Fruit fly (Drosophila melanogaster): ENCODE data around the gene jp.

The jp gene

dm6 chr2L:9564527-9564926 lies 2.0 kb downstream of the jp start (continued):
- TF ChIP-seq Chrac-16 (GFP tag; optimal IDR thresholded peaks at IDR 0.05) (no peak), jigr1 (GFP tag; IDR thresholded peaks at IDR 0.05) (no peak), Hmx (GFP tag; optimal IDR thresholded peaks at IDR 0.05) (no peak), MESR4 (GFP tag; optimal IDR thresholded peaks at IDR 0.05) (no peak), CG18262 (tag; optimal IDR thresholded peaks at IDR 0.05) (peak; percentile 42), CG13296 (GFP tag; optimal IDR thresholded peaks at IDR 0.05) (peak; percentile 49), gcm2 (GFP tag; optimal IDR thresholded peaks at IDR 0.05) (no peak), gro (GFP tag; optimal IDR thresholded peaks at IDR 0.05) (no peak), CG17385 (GFP tag; optimal IDR thresholded peaks at IDR 0.05) (peak; percentile 40), jing (GFP tag; optimal IDR thresholded peaks at IDR 0.05) (no peak), oc (tag; optimal IDR thresholded peaks at IDR 0.05) (no peak), scrt (GFP tag; optimal IDR thresholded peaks at IDR 0.05) (peak; percentile 23), CoRest (tag; optimal IDR thresholded peaks at IDR 0.05) (peak; percentile 63), CG12071 (GFP tag; optimal IDR thresholded peaks at IDR 0.05) (no peak), NC2α (GFP tag; optimal IDR thresholded peaks at IDR 0.05) (no peak), CG15514 (GFP tag; optimal IDR thresholded peaks at IDR 0.05) (peak; percentile 16), Dek (tag; optimal IDR thresholded peaks at IDR 0.05) (peak; percentile 46), CG2199 (GFP tag; IDR thresholded peaks at IDR 0.05) (no peak), bcd (GFP tag; optimal IDR thresholded peaks at IDR 0.05) (peak; percentile 50), CG10147 (GFP tag; optimal IDR thresholded peaks at IDR 0.05) (peak; percentile 31), NfI (GFP tag; optimal IDR thresholded peaks at IDR 0.05) (peak; percentile 12), CG17328 (GFP tag; IDR thresholded peaks at IDR 0.05) (no peak), Jarid2 (GFP tag; optimal IDR thresholded peaks at IDR 0.05) (no peak), luna (GFP tag; optimal IDR thresholded peaks at IDR 0.05) (no peak), inv (GFP tag; IDR thresholded peaks at IDR 0.05; ENCODE audit: partially characterized antibody) (no peak), dm (GFP tag; optimal IDR thresholded peaks at IDR 0.05) (no peak), CG2875 (GFP tag; optimal IDR thresholded peaks at IDR 0.05) (no peak), CG13624 (GFP tag; optimal IDR thresholded peaks at IDR 0.05) (no peak), prd (optimal IDR thresholded peaks at IDR 0.05) (no peak), prd (GFP tag; IDR thresholded peaks at IDR 0.05) (peak; percentile 29; the same call in 1 of the 3 replicates), Gsc (GFP tag; IDR thresholded peaks at IDR 0.05) (no peak), Sox100B (GFP tag; optimal IDR thresholded peaks at IDR 0.05) (peak; percentile 37), CG7963 (GFP tag; IDR thresholded peaks at IDR 0.05; ENCODE audit: partially characterized antibody) (no peak), tio (GFP tag; optimal IDR thresholded peaks at IDR 0.05) (peak; percentile 16), CG33213 (GFP tag; optimal IDR thresholded peaks at IDR 0.05) (no peak), CG34376 (GFP tag; optimal IDR thresholded peaks at IDR 0.05) (no peak), CG16813 (GFP tag; IDR thresholded peaks at IDR 0.05; ENCODE audit: partially characterized antibody) (no peak), Atf-2 (GFP tag; optimal IDR thresholded peaks at IDR 0.05) (no peak), CG6791 (GFP tag; IDR thresholded peaks at IDR 0.05; ENCODE audit: partially characterized antibody) (no peak), crol (GFP tag; IDR thresholded peaks at IDR 0.05) (no peak), CG4328 (GFP tag; optimal IDR thresholded peaks at IDR 0.05) (peak; percentile 10), CG8089 (GFP tag; optimal IDR thresholded peaks at IDR 0.05) (no peak), ato (GFP tag; IDR thresholded peaks at IDR 0.05; ENCODE audit: partially characterized antibody) (no peak), CG10979 (tag; optimal IDR thresholded peaks at IDR 0.05) (peak; percentile 17), Dll (GFP tag; IDR thresholded peaks at IDR 0.05; ENCODE audit: partially characterized antibody) (no peak), H15 (GFP tag; IDR thresholded peaks at IDR 0.05) (no peak), CG10267 (tag; optimal IDR thresholded peaks at IDR 0.05) (peak; percentile 12), CG11398 (GFP tag; optimal IDR thresholded peaks at IDR 0.05) (no peak), tap (tag; optimal IDR thresholded peaks at IDR 0.05) (peak; percentile 26), maf-S (GFP tag; optimal IDR thresholded peaks at IDR 0.05) (no peak), Aef1 (GFP tag; IDR thresholded peaks at IDR 0.05) (peak; percentile 57; the same call in 2 of the 3 replicates)

Data from whole organism, embryonic.